Fruit fly (Drosophila melanogaster) whole organism, embryonic: ENCODE measurements around the gene CG17105.

Experiments used
- BEAF-32 ChIP-seq: fragments of 200-800 bp; sonication (Bioruptor generic); optimal IDR thresholded peaks from 3 replicates; lab custom pipeline; 2017; ENCODE audit warnings: missing biosample characterization, missing genetic modification characterization, mild to moderate bottlenecking, moderate library complexity, missing genetic modification reagents
- C15 ChIP-seq: fragments of 200-800 bp; sonication (Bioruptor generic); IDR thresholded peaks from 3 replicates; pipeline ENCODE4 v1.3.6; 2022; ENCODE audit warnings: missing biosample characterization, missing genetic modification characterization
- CG10147 ChIP-seq: fragments of 200-800 bp; sonication (Bioruptor generic); optimal IDR thresholded peaks from 2 replicates; lab custom pipeline; 2019; ENCODE audit warnings: missing biosample characterization, mild to moderate bottlenecking, missing genetic modification characterization, moderate library complexity
- CG10267 ChIP-seq: fragments of 200-800 bp; sonication (Bioruptor generic); optimal IDR thresholded peaks from 2 replicates; lab custom pipeline; 2018; ENCODE audit warnings: missing biosample characterization, mild to moderate bottlenecking, missing genetic modification characterization, moderate library complexity
- CG11456 ChIP-seq: fragments of 200-800 bp; sonication (Bioruptor generic); IDR thresholded peaks from 3 replicates; pipeline ENCODE4 v1.3.6; 2022; ENCODE audit warnings: missing biosample characterization, missing genetic modification characterization
- CG11560 ChIP-seq: fragments of 200-800 bp; sonication (Bioruptor generic); IDR thresholded peaks from 3 replicates; pipeline ENCODE4 v1.3.6; 2022; ENCODE audit warnings: missing biosample characterization, missing genetic modification characterization
- CG12104 ChIP-seq: fragments of 200-800 bp; sonication (Bioruptor generic); optimal IDR thresholded peaks from 3 replicates; lab custom pipeline; 2016; ENCODE audit warnings: missing biosample characterization, missing genetic modification characterization
- CG15073 ChIP-seq: fragments of 200-800 bp; sonication (Bioruptor generic); optimal IDR thresholded peaks from 2 replicates; lab custom pipeline; 2016; ENCODE audit warnings: missing biosample characterization, missing genetic modification characterization
- CG16863 ChIP-seq: fragments of 200-800 bp; sonication (Bioruptor generic); optimal IDR thresholded peaks from 3 replicates; lab custom pipeline; 2016; ENCODE audit warnings: missing biosample characterization, missing genetic modification characterization
- CG18011 ChIP-seq: fragments of 200-800 bp; sonication (Bioruptor generic); optimal IDR thresholded peaks from 2 replicates; lab custom pipeline; 2017; ENCODE audit warnings: missing biosample characterization, missing genetic modification characterization, mild to moderate bottlenecking, moderate library complexity, missing genotype
- CG2116 ChIP-seq: fragments of 200-800 bp; sonication (Bioruptor generic); optimal IDR thresholded peaks from 3 replicates; lab custom pipeline; 2018; ENCODE audit warnings: missing biosample characterization, mild to moderate bottlenecking, missing genetic modification characterization
- CG30403 ChIP-seq: fragments of 200-800 bp; sonication (Bioruptor generic); optimal IDR thresholded peaks from 3 replicates; lab custom pipeline; 2016; ENCODE audit warnings: missing biosample characterization, missing genetic modification characterization
- CG6765 ChIP-seq: fragments of 200-800 bp; sonication (Bioruptor generic); optimal IDR thresholded peaks from 3 replicates; lab custom pipeline; 2017; ENCODE audit warnings: missing biosample characterization, mild to moderate bottlenecking, missing genetic modification characterization
- CG7745 ChIP-seq: fragments of 200-800 bp; sonication (Bioruptor generic); optimal IDR thresholded peaks from 2 replicates; lab custom pipeline; 2018; ENCODE audit warnings: missing biosample characterization, mild to moderate bottlenecking, missing genetic modification characterization, moderate library complexity
- CG7786 ChIP-seq: fragments of 200-800 bp; sonication (Bioruptor generic); optimal IDR thresholded peaks from 2 replicates; lab custom pipeline; 2016; ENCODE audit warnings: missing biosample characterization, missing genetic modification characterization
- Chrac-16 ChIP-seq: fragments of 200-800 bp; sonication (Bioruptor generic); optimal IDR thresholded peaks from 3 replicates; lab custom pipeline; 2016; ENCODE audit warnings: missing biosample characterization, missing genetic modification characterization
- Deaf1 ChIP-seq: fragments of 200-800 bp; optimal IDR thresholded peaks from 3 replicates; lab custom pipeline; 2019; ENCODE audit warnings: missing biosample characterization, mild to moderate bottlenecking, missing genetic modification characterization, moderate library complexity
- Dek ChIP-seq: fragments of 200-800 bp; sonication (Bioruptor generic); optimal IDR thresholded peaks from 3 replicates; lab custom pipeline; 2019; ENCODE audit warnings: missing biosample characterization, mild to moderate bottlenecking, missing genetic modification characterization, moderate library complexity
- Doc3 ChIP-seq: fragments of 200-800 bp; sonication (Bioruptor generic); IDR thresholded peaks from 3 replicates; pipeline ENCODE4 v1.3.6; 2022; ENCODE audit warnings: missing biosample characterization, missing genetic modification characterization; ENCODE audit not compliant: partially characterized antibody
- Dp ChIP-seq: fragments of 200-800 bp; sonication (Bioruptor generic); optimal IDR thresholded peaks from 2 replicates; lab custom pipeline; 2018; ENCODE audit warnings: missing biosample characterization, mild to moderate bottlenecking, missing genetic modification characterization, moderate library complexity
- Ets65A ChIP-seq: fragments of 200-800 bp; sonication (Bioruptor generic); peaks from one replicate; lab custom pipeline; 2016; ENCODE audit warnings: missing biosample characterization, missing genetic modification characterization
- Fer1 ChIP-seq: fragments of 200-800 bp; sonication (Bioruptor generic); optimal IDR thresholded peaks from 2 replicates; lab custom pipeline; 2017; ENCODE audit warnings: missing biosample characterization, mild to moderate bottlenecking, missing genetic modification characterization
- Gug ChIP-seq: fragments of 200-800 bp; sonication (Bioruptor generic); IDR thresholded peaks from 4 replicates; pipeline ENCODE4 v1.3.6; 2022; ENCODE audit warnings: missing biosample characterization, missing genetic modification characterization
- Pdp1 ChIP-seq, 2 experiments: fragments of 200-800 bp; sonication (Bioruptor generic); optimal IDR thresholded peaks; 3 replicates each; lab custom pipeline; 2016; ENCODE audit warnings: missing biosample characterization in 2 of 2, missing genetic modification characterization in 2 of 2, mild to moderate bottlenecking in 1 of 2, moderate library complexity in 1 of 2
- Poxn ChIP-seq: fragments of 200-800 bp; sonication (Bioruptor generic); IDR thresholded peaks from 2 replicates; pipeline ENCODE4 v1.3.6; 2022; ENCODE audit warnings: missing biosample characterization, missing genetic modification characterization
- Ptx1 ChIP-seq: fragments of 200-800 bp; sonication (Bioruptor generic); IDR thresholded peaks from 2 replicates; pipeline ENCODE4 v1.3.6; 2022; ENCODE audit warnings: missing biosample characterization, missing genetic modification characterization
- cg ChIP-seq: fragments of 200-800 bp; sonication (Bioruptor generic); optimal IDR thresholded peaks from 3 replicates; lab custom pipeline; 2019; ENCODE audit warnings: missing biosample characterization, mild to moderate bottlenecking, missing genetic modification characterization, moderate library complexity
- chinmo ChIP-seq: fragments of 200-800 bp; sonication (Bioruptor generic); IDR thresholded peaks from 4 replicates; pipeline ENCODE4 v1.3.6; 2022; ENCODE audit warnings: missing biosample characterization, missing genetic modification characterization; ENCODE audit not compliant: partially characterized antibody
- chn ChIP-seq: fragments of 200-800 bp; sonication (Bioruptor generic); optimal IDR thresholded peaks from 2 replicates; lab custom pipeline; 2016; ENCODE audit warnings: missing biosample characterization, missing genetic modification characterization
- ci ChIP-seq: fragments of 200-800 bp; sonication (Bioruptor generic); IDR thresholded peaks from 3 replicates; pipeline ENCODE4 v1.3.6; 2022; ENCODE audit warnings: missing biosample characterization, missing genetic modification characterization
- dimm ChIP-seq: fragments of 200-800 bp; sonication (Bioruptor generic); IDR thresholded peaks from 2 replicates; pipeline ENCODE4 v1.3.6; 2022; ENCODE audit warnings: missing biosample characterization, missing genetic modification characterization
- disco-r ChIP-seq: fragments of 200-800 bp; sonication (Bioruptor generic); optimal IDR thresholded peaks from 2 replicates; lab custom pipeline; 2016; ENCODE audit warnings: missing biosample characterization, missing genetic modification characterization
- ewg ChIP-seq: fragments of 200-800 bp; sonication (Bioruptor generic); optimal IDR thresholded peaks from 3 replicates; lab custom pipeline; 2017; ENCODE audit warnings: mild to moderate bottlenecking, missing biosample characterization, missing genetic modification reagents, missing genetic modification characterization
- exex ChIP-seq: fragments of 200-800 bp; sonication (Bioruptor generic); optimal IDR thresholded peaks from 4 replicates; lab custom pipeline; 2018; ENCODE audit warnings: missing biosample characterization, mild to moderate bottlenecking, missing genetic modification characterization, moderate library complexity
- fd102C ChIP-seq: fragments of 200-800 bp; sonication (Bioruptor generic); optimal IDR thresholded peaks from 2 replicates; lab custom pipeline; 2018; ENCODE audit warnings: missing biosample characterization, mild to moderate bottlenecking, missing genetic modification characterization, moderate library complexity
- gfzf ChIP-seq: fragments of 200-800 bp; sonication (Bioruptor generic); optimal IDR thresholded peaks from 2 replicates; lab custom pipeline; 2016; ENCODE audit warnings: missing biosample characterization, mild to moderate bottlenecking, missing genetic modification characterization, moderate library complexity
- her ChIP-seq: fragments of 200-800 bp; sonication (Bioruptor generic); optimal IDR thresholded peaks from 2 replicates; lab custom pipeline; 2016; ENCODE audit warnings: missing biosample characterization, missing genetic modification characterization
- lilli ChIP-seq: fragments of 200-800 bp; sonication (Bioruptor generic); optimal IDR thresholded peaks from 3 replicates; lab custom pipeline; 2016; ENCODE audit warnings: missing biosample characterization, missing genetic modification characterization
- pho ChIP-seq: fragments of 200-800 bp; sonication (Bioruptor generic); optimal IDR thresholded peaks from 2 replicates; lab custom pipeline; 2016; ENCODE audit warnings: missing biosample characterization, missing genetic modification characterization
- pnt ChIP-seq: fragments of 200-800 bp; sonication (Bioruptor generic); optimal IDR thresholded peaks from 3 replicates; lab custom pipeline; 2016; ENCODE audit warnings: missing biosample characterization, missing genetic modification characterization
- pros ChIP-seq: fragments of 200-800 bp; sonication (Bioruptor generic); optimal IDR thresholded peaks from 3 replicates; lab custom pipeline; 2019; ENCODE audit warnings: missing biosample characterization, mild to moderate bottlenecking, missing genetic modification characterization, moderate library complexity
- slbo ChIP-seq: fragments of 200-800 bp; sonication (Bioruptor generic); IDR thresholded peaks from 2 replicates; pipeline ENCODE4 v1.3.6; 2022; ENCODE audit warnings: missing biosample characterization, missing genetic modification characterization
- so ChIP-seq: fragments of 200-800 bp; sonication (Bioruptor generic); IDR thresholded peaks from 3 replicates; pipeline ENCODE4 v1.3.6; 2022; ENCODE audit warnings: missing biosample characterization, missing genetic modification characterization
- toy ChIP-seq: fragments of 200-800 bp; sonication (Bioruptor generic); IDR thresholded peaks from 2 replicates; pipeline ENCODE4 v1.3.6; 2022; ENCODE audit warnings: missing biosample characterization, missing genetic modification characterization
- tx ChIP-seq: fragments of 200-800 bp; sonication (Bioruptor generic); optimal IDR thresholded peaks from 2 replicates; lab custom pipeline; 2016; ENCODE audit warnings: missing biosample characterization, missing genetic modification characterization
- wdn ChIP-seq: fragments of 200-800 bp; sonication (Bioruptor generic); IDR thresholded peaks from 2 replicates; pipeline ENCODE4 v1.3.6; 2022; ENCODE audit warnings: missing biosample characterization, missing genetic modification characterization
- wek ChIP-seq: fragments of 200-800 bp; sonication (Bioruptor generic); optimal IDR thresholded peaks from 3 replicates; lab custom pipeline; 2018; ENCODE audit warnings: missing biosample characterization, mild to moderate bottlenecking, missing genetic modification characterization, moderate library complexity
- wor ChIP-seq: fragments of 200-800 bp; sonication (Bioruptor generic); IDR thresholded peaks from 2 replicates; pipeline ENCODE4 v1.3.6; 2022; ENCODE audit warnings: missing biosample characterization, missing genetic modification characterization
- z ChIP-seq: fragments of 200-800 bp; sonication (Bioruptor generic); IDR thresholded peaks from 3 replicates; pipeline ENCODE4 v1.3.6; 2022; ENCODE audit warnings: missing biosample characterization, missing genetic modification characterization
- zf30C ChIP-seq: fragments of 200-800 bp; sonication (Bioruptor generic); optimal IDR thresholded peaks from 3 replicates; lab custom pipeline; 2018; ENCODE audit warnings: missing biosample characterization, mild to moderate bottlenecking, missing genetic modification characterization
- zfh1 ChIP-seq: fragments of 200-800 bp; sonication (Bioruptor generic); IDR thresholded peaks from 3 replicates; pipeline ENCODE4 v1.3.6; 2022; ENCODE audit warnings: missing biosample characterization, missing genetic modification characterization

CG17105 gene

dm6 chr2L:10665603-10666002 lies 15.2 kb upstream of the CG17105 start (continued):
- TF ChIP-seq Ets65A: peak; percentile 94
- TF ChIP-seq Gug (GFP tag; lab: Robert Waterston, UW): peak; percentile 82
- TF ChIP-seq CG2116 (GFP tag; lab: Kevin White, UChicago): peak; percentile 40
- TF ChIP-seq chinmo (GFP tag; lab: Robert Waterston, UW): no peak
- peak; percentile 75 for TF ChIP-seq chn (GFP tag; lab: Kevin White, UChicago)
- peak; percentile 25; the same call in 1 of the 2 replicates for TF ChIP-seq wor
- TF ChIP-seq lilli (GFP tag; lab: Kevin White, UChicago): peak; percentile 85
- TF ChIP-seq CG7786 (GFP tag; lab: Kevin White, UChicago): peak; percentile 62
- TF ChIP-seq CG7745 (tag; lab: Kevin White, UChicago): no peak
- TF ChIP-seq CG30403 (GFP tag; lab: Kevin White, UChicago): peak; percentile 80
- peak; percentile 92 for TF ChIP-seq ci (GFP tag; lab: Robert Waterston, UW)
- peak; percentile 75 for TF ChIP-seq Fer1
- TF ChIP-seq toy (GFP tag; lab: Robert Waterston, UW): no peak
- TF ChIP-seq CG11456 (GFP tag; lab: Robert Waterston, UW): peak; percentile 84; the same call in 2 of the 3 replicates
- no peak for TF ChIP-seq Dp (GFP tag; lab: Kevin White, UChicago)
- peak; percentile 36 for TF ChIP-seq CG12104 (GFP tag; lab: Kevin White, UChicago)
- peak; percentile 55 for TF ChIP-seq CG10267 (tag; lab: Kevin White, UChicago)
- TF ChIP-seq CG16863 (GFP tag; lab: Kevin White, UChicago): peak; percentile 79
- TF ChIP-seq CG11560 (tag; lab: Robert Waterston, UW): peak; percentile 54; the same call in 1 of the 3 replicates
- peak; percentile 93 for TF ChIP-seq Ptx1
- peak; percentile 56 for TF ChIP-seq wek (GFP tag; lab: Kevin White, UChicago)
- TF ChIP-seq CG6765 (GFP tag; lab: Kevin White, UChicago): no peak
- TF ChIP-seq Deaf1 (tag; lab: Kevin White, UChicago): peak; percentile 3
- TF ChIP-seq CG18011: peak; percentile 58
- no peak for TF ChIP-seq BEAF-32 (GFP tag; lab: Kevin White, UChicago)
- TF ChIP-seq wdn (GFP tag; lab: Robert Waterston, UW): peak; percentile 64
- TF ChIP-seq pros (GFP tag; lab: Kevin White, UChicago): no peak
- TF ChIP-seq her: peak; percentile 75
- peak; percentile 83 for TF ChIP-seq Chrac-16 (GFP tag; lab: Kevin White, UChicago)
- 0 out of 3 replicates have a peak, but pooled peaks have one; percentile 56 for TF ChIP-seq C15 (GFP tag; lab: Robert Waterston, UW)
- peak; percentile 77 for TF ChIP-seq disco-r
- TF ChIP-seq slbo: peak; percentile 90
- peak; percentile 65 for TF ChIP-seq dimm (GFP tag; lab: Robert Waterston, UW)
- no peak for TF ChIP-seq cg
- peak; percentile 86 for TF ChIP-seq zfh1 (GFP tag; lab: Robert Waterston, UW)
- peak; percentile 76 to 80 for TF ChIP-seq Pdp1 (GFP tag; optimal IDR thresholded peaks at IDR 0.05; lab: Kevin White, UChicago)
- TF ChIP-seq tx (GFP tag; lab: Kevin White, UChicago): peak; percentile 72
- TF ChIP-seq CG10147: peak; percentile 23
- TF ChIP-seq Dek (tag; lab: Kevin White, UChicago): peak; percentile 73
- no peak for TF ChIP-seq Doc3
- no peak for TF ChIP-seq fd102C (GFP tag; lab: Kevin White, UChicago)
- TF ChIP-seq so (GFP tag; lab: Robert Waterston, UW): peak; percentile 86
- peak; percentile 53 for TF ChIP-seq ewg (GFP tag; lab: Kevin White, UChicago)
- no peak for TF ChIP-seq CG15073 (GFP tag; lab: Kevin White, UChicago)
- peak; percentile 56 for TF ChIP-seq pho
- no peak for TF ChIP-seq gfzf (GFP tag; lab: Kevin White, UChicago)
- TF ChIP-seq z (GFP tag; lab: Robert Waterston, UW): no peak
- 0 out of 2 replicates have a peak, but pooled peaks have one; percentile 22 for TF ChIP-seq Poxn (GFP tag; lab: Robert Waterston, UW)
- TF ChIP-seq exex (tag; lab: Kevin White, UChicago): peak; percentile 12
- peak; percentile 76 for TF ChIP-seq pnt (GFP tag; lab: Kevin White, UChicago)
- no peak for TF ChIP-seq zf30C (GFP tag; lab: Kevin White, UChicago)
